Worm (Caenorhabditis elegans) whole organism, L2 larva: ENCODE results near the gene K02A6.1.

Experiments
- C34F6.9 ChIP-seq: fragments of 150-350 bp; optimal IDR thresholded peaks from 2 replicates; lab custom pipeline; 2014; ENCODE audit warnings: missing biosample characterization, missing genetic modification characterization
- nhr-21 ChIP-seq: fragments of 150-350 bp; optimal IDR thresholded peaks from 2 replicates; lab custom pipeline; 2014; ENCODE audit warnings: missing biosample characterization, missing genetic modification characterization

- peak; percentile 8 for TF ChIP-seq C34F6.9 (tag; lab: Kevin White, UChicago)
- no peak for TF ChIP-seq nhr-21 (tag; lab: Kevin White, UChicago)
These were observed 19.1 kb downstream of the K02A6.1 start for ce11 chrX:8238639-8239055.
